Fruit fly (Drosophila melanogaster) Kc167 (cell line): ENCODE results near the gene mxc.

ENCODE experiments used
- Myc ChIP-seq: fragments of >200 bp; optimal IDR thresholded peaks from 2 replicates; lab custom pipeline; 2017; ENCODE audit warnings: missing external identifiers
- h ChIP-seq: fragments of >200 bp; optimal IDR thresholded peaks from 3 replicates; lab custom pipeline; 2018; ENCODE audit warnings: missing external identifiers
- insv ChIP-seq: fragments of >200 bp; optimal IDR thresholded peaks from 3 replicates; lab custom pipeline; 2018; ENCODE audit warnings: missing external identifiers
- psq ChIP-seq: fragments of >200 bp; optimal IDR thresholded peaks from 2 replicates; lab custom pipeline; 2017; ENCODE audit warnings: missing external identifiers
- ttk ChIP-seq: sonication (Bioruptor generic); optimal IDR thresholded peaks from 2 replicates; lab custom pipeline; 2017; ENCODE audit warnings: missing external identifiers

DNA sequence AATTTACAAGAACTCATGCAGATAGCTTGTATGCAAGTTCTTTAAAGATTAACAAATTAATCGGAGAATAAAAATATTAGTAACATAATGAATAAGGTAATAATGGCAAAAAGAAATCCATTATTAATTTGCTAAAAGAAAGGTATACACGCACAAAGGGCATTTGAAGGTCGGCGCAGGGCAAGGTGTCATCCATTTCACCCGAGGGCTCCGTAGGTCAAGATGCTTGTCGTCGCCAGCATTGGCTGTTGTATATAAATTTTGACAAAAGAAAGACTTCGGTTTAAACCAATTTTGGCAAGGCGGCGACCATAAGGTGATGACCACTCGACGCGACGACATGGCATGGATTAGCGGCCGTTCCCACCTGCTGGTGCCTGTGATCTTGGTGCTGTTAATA, 18.1 kb downstream of the mxc start, which contains the start of gene CG15370:
- no peak for TF ChIP-seq Myc (lab: Kevin White, UChicago)
- TF ChIP-seq ttk (lab: Kevin White, UChicago), result no peak
- TF ChIP-seq insv, result no peak
- TF ChIP-seq h, result no peak
- no peak for TF ChIP-seq psq (lab: Kevin White, UChicago)
